Fruit fly (Drosophila melanogaster) whole organism, embryonic: ENCODE results near the gene Nthl1.

Experiments used
- Atf3 ChIP-seq: fragments of 200-800 bp; sonication (Bioruptor generic); optimal IDR thresholded peaks from 3 replicates; lab custom pipeline; 2016; ENCODE audit warnings: missing biosample characterization, missing genetic modification characterization
- CG10462 ChIP-seq: fragments of 200-800 bp; sonication (Bioruptor generic); optimal IDR thresholded peaks from 2 replicates; lab custom pipeline; 2016; ENCODE audit warnings: missing biosample characterization, missing genetic modification characterization
- CG11247 ChIP-seq: fragments of 200-800 bp; sonication (Bioruptor generic); IDR thresholded peaks from 2 replicates; pipeline ENCODE4 v1.3.6; 2022; ENCODE audit warnings: missing biosample characterization, missing genetic modification characterization
- CG11398 ChIP-seq: fragments of 200-800 bp; sonication (Bioruptor generic); optimal IDR thresholded peaks from 2 replicates; lab custom pipeline; 2016; ENCODE audit warnings: missing biosample characterization, missing genetic modification characterization
- CG11504 ChIP-seq: fragments of 200-800 bp; sonication (Bioruptor generic); optimal IDR thresholded peaks from 3 replicates; lab custom pipeline; 2019; ENCODE audit warnings: missing biosample characterization, mild to moderate bottlenecking, missing genetic modification characterization, moderate library complexity
- CG11560 ChIP-seq: fragments of 200-800 bp; sonication (Bioruptor generic); IDR thresholded peaks from 3 replicates; pipeline ENCODE4 v1.3.6; 2022; ENCODE audit warnings: missing biosample characterization, missing genetic modification characterization
- CG11696 ChIP-seq: fragments of 200-800 bp; sonication (Bioruptor generic); IDR thresholded peaks from 2 replicates; pipeline ENCODE4 v1.3.6; 2022; ENCODE audit warnings: missing biosample characterization, missing genetic modification characterization
- CG13424 ChIP-seq: fragments of 200-800 bp; sonication (Bioruptor generic); optimal IDR thresholded peaks from 2 replicates; lab custom pipeline; 2019; ENCODE audit warnings: missing biosample characterization, mild to moderate bottlenecking, missing genetic modification characterization, moderate library complexity
- CG14860 ChIP-seq: fragments of 200-800 bp; sonication (Bioruptor generic); IDR thresholded peaks from 3 replicates; pipeline ENCODE4 v1.3.6; 2022; ENCODE audit warnings: missing biosample characterization, missing genetic modification characterization; ENCODE audit not compliant: partially characterized antibody
- CG16813 ChIP-seq: fragments of 200-800 bp; sonication (Bioruptor generic); IDR thresholded peaks from 3 replicates; pipeline ENCODE4 v1.3.6; 2022; ENCODE audit warnings: missing biosample characterization, missing genetic modification characterization; ENCODE audit not compliant: partially characterized antibody
- CG3163 ChIP-seq: fragments of 200-800 bp; sonication (Bioruptor generic); optimal IDR thresholded peaks from 3 replicates; lab custom pipeline; 2016; ENCODE audit warnings: missing biosample characterization, missing genetic modification characterization
- CG34422 ChIP-seq: fragments of 200-800 bp; sonication (Bioruptor generic); IDR thresholded peaks from 3 replicates; pipeline ENCODE4 v1.3.6; 2022; ENCODE audit warnings: missing biosample characterization, missing genetic modification characterization
- CG3726 ChIP-seq: fragments of 200-800 bp; sonication (Bioruptor generic); IDR thresholded peaks from 3 replicates; pipeline ENCODE4, ENCODE4 v1.3.6; 2022; ENCODE audit warnings: missing biosample characterization, missing genetic modification characterization
- CG4730 ChIP-seq: fragments of 200-800 bp; sonication (Bioruptor generic); IDR thresholded peaks from 2 replicates; pipeline ENCODE4 v1.3.6; 2022; ENCODE audit warnings: missing biosample characterization, missing genetic modification characterization
- CG7357 ChIP-seq: fragments of 200-800 bp; sonication (Bioruptor generic); IDR thresholded peaks from 3 replicates; pipeline ENCODE4 v1.3.6; 2022; ENCODE audit warnings: missing biosample characterization, missing genetic modification characterization
- CG8290 ChIP-seq, 3 experiments: fragments of 200-800 bp; sonication (Bioruptor generic); optimal IDR thresholded peaks; 2 replicates each; lab custom pipeline; 2016 to 2019; ENCODE audit warnings: missing biosample characterization in 3 of 3, missing genetic modification characterization in 3 of 3, mild to moderate bottlenecking in 2 of 3, moderate library complexity in 1 of 3
- CG9437 ChIP-seq: fragments of 200-800 bp; sonication (Bioruptor generic); optimal IDR thresholded peaks from 2 replicates; lab custom pipeline; 2018; ENCODE audit warnings: missing biosample characterization, mild to moderate bottlenecking, missing genetic modification characterization
- CHES-1-like ChIP-seq: fragments of 200-800 bp; sonication (Bioruptor generic); optimal IDR thresholded peaks from 2 replicates; lab custom pipeline; 2016; ENCODE audit warnings: missing biosample characterization, missing genetic modification characterization
- D19B ChIP-seq: fragments of 200-800 bp; sonication (Bioruptor generic); optimal IDR thresholded peaks from 2 replicates; lab custom pipeline; 2017; ENCODE audit warnings: missing biosample characterization, mild to moderate bottlenecking, missing genetic modification characterization
- Dll ChIP-seq: fragments of 200-800 bp; sonication (Bioruptor generic); IDR thresholded peaks from 4 replicates; pipeline ENCODE4 v1.3.6; 2022; ENCODE audit warnings: missing biosample characterization, missing genetic modification characterization; ENCODE audit not compliant: partially characterized antibody
- Gsc ChIP-seq: fragments of 200-800 bp; sonication (Bioruptor generic); IDR thresholded peaks from 2 replicates; pipeline ENCODE4 v1.3.6; 2022; ENCODE audit warnings: missing biosample characterization, missing genetic modification characterization
- HLHmδ ChIP-seq: fragments of 200-800 bp; sonication (Bioruptor generic); optimal IDR thresholded peaks from 2 replicates; lab custom pipeline; 2018; ENCODE audit warnings: missing biosample characterization, mild to moderate bottlenecking, missing genetic modification characterization, moderate library complexity
- Hand ChIP-seq: fragments of 200-800 bp; sonication (Bioruptor generic); optimal IDR thresholded peaks from 2 replicates; lab custom pipeline; 2017; ENCODE audit warnings: mild to moderate bottlenecking, missing biosample characterization, missing genetic modification reagents, missing genetic modification characterization
- Hmr ChIP-seq: fragments of 200-800 bp; sonication (Bioruptor generic); optimal IDR thresholded peaks from 3 replicates; lab custom pipeline; 2017; ENCODE audit warnings: mild to moderate bottlenecking, missing biosample characterization, missing genetic modification reagents, missing genetic modification characterization
- Hmx ChIP-seq: fragments of 200-800 bp; sonication (Bioruptor generic); optimal IDR thresholded peaks from 2 replicates; lab custom pipeline; 2016; ENCODE audit warnings: missing biosample characterization, missing genetic modification characterization
- Hr3 ChIP-seq: fragments of 200-800 bp; sonication (Bioruptor generic); optimal IDR thresholded peaks from 3 replicates; lab custom pipeline; 2016; ENCODE audit warnings: missing biosample characterization, missing genetic modification characterization
- Hsf ChIP-seq: fragments of 200-800 bp; sonication (Bioruptor generic); optimal IDR thresholded peaks from 3 replicates; lab custom pipeline; 2016; ENCODE audit warnings: missing biosample characterization, missing genetic modification characterization
- Max ChIP-seq: fragments of 200-800 bp; sonication (Bioruptor generic); optimal IDR thresholded peaks from 2 replicates; lab custom pipeline; 2016; ENCODE audit warnings: missing biosample characterization, mild to moderate bottlenecking, missing genetic modification characterization
- Pdp1 ChIP-seq, 2 experiments: fragments of 200-800 bp; sonication (Bioruptor generic); optimal IDR thresholded peaks; 3 replicates each; lab custom pipeline; 2016; ENCODE audit warnings: missing biosample characterization in 2 of 2, missing genetic modification characterization in 2 of 2, mild to moderate bottlenecking in 1 of 2, moderate library complexity in 1 of 2
- Poxn ChIP-seq: fragments of 200-800 bp; sonication (Bioruptor generic); IDR thresholded peaks from 2 replicates; pipeline ENCODE4 v1.3.6; 2022; ENCODE audit warnings: missing biosample characterization, missing genetic modification characterization
- Sin3A ChIP-seq: fragments of >200 bp; optimal IDR thresholded peaks from 2 replicates; lab custom pipeline; 2018
- Sry-δ ChIP-seq: fragments of 200-800 bp; sonication (Bioruptor generic); optimal IDR thresholded peaks from 2 replicates; lab custom pipeline; 2016; ENCODE audit warnings: missing biosample characterization, missing genetic modification characterization
- amos ChIP-seq: fragments of 200-800 bp; sonication (Bioruptor generic); IDR thresholded peaks from 2 replicates; pipeline ENCODE4 v1.3.6; 2022; ENCODE audit warnings: missing biosample characterization, missing genetic modification characterization; ENCODE audit not compliant: partially characterized antibody
- bowl ChIP-seq: fragments of 200-800 bp; sonication (Bioruptor generic); IDR thresholded peaks from 2 replicates; pipeline ENCODE4 v1.3.6; 2022; ENCODE audit warnings: missing biosample characterization, missing genetic modification characterization
- bsh ChIP-seq, 2 experiments: fragments of 200-800 bp; sonication (Bioruptor generic); optimal IDR thresholded peaks; 2 replicates each; lab custom pipeline; 2017 to 2018; ENCODE audit warnings: mild to moderate bottlenecking in 2 of 2, missing biosample characterization in 2 of 2, missing genetic modification characterization in 2 of 2, moderate library complexity in 1 of 2
- ci ChIP-seq: fragments of 200-800 bp; sonication (Bioruptor generic); IDR thresholded peaks from 3 replicates; pipeline ENCODE4 v1.3.6; 2022; ENCODE audit warnings: missing biosample characterization, missing genetic modification characterization
- crp ChIP-seq, 2 experiments: fragments of 200-800 bp; sonication (Bioruptor generic); optimal IDR thresholded peaks; 2 replicates in 1 of 2; 3 replicates in 1 of 2; lab custom pipeline; 2017; ENCODE audit warnings: missing biosample characterization in 2 of 2, missing genetic modification characterization in 2 of 2, mild to moderate bottlenecking in 1 of 2, moderate library complexity in 1 of 2
- fd64A ChIP-seq: fragments of 200-800 bp; sonication (Bioruptor generic); optimal IDR thresholded peaks from 3 replicates; lab custom pipeline; 2018; ENCODE audit warnings: missing biosample characterization, mild to moderate bottlenecking, missing genetic modification characterization
- luna ChIP-seq: fragments of 200-800 bp; sonication (Bioruptor generic); optimal IDR thresholded peaks from 2 replicates; lab custom pipeline; 2016; ENCODE audit warnings: missing biosample characterization, missing genetic modification characterization
- p53 ChIP-seq: fragments of 200-800 bp; sonication (Bioruptor generic); optimal IDR thresholded peaks from 2 replicates; lab custom pipeline; 2016; ENCODE audit warnings: missing biosample characterization, missing genetic modification characterization
- sc ChIP-seq, 3 experiments: fragments of >200 bp in 2 of 3; fragments of 200-800 bp in 1 of 3; sonication (Bioruptor generic) in 1 of 3; optimal IDR thresholded peaks; 2 replicates in 2 of 3; 3 replicates in 1 of 3; lab custom pipeline; 2017; ENCODE audit warnings: mild to moderate bottlenecking in 1 of 3, missing biosample characterization in 1 of 3, missing genetic modification characterization in 1 of 3, missing genetic modification reagents in 1 of 3
- sqz ChIP-seq: fragments of 200-800 bp; sonication (Bioruptor generic); optimal IDR thresholded peaks from 3 replicates; lab custom pipeline; 2018; ENCODE audit warnings: missing biosample characterization, mild to moderate bottlenecking, missing genetic modification characterization
- sr ChIP-seq: fragments of 200-800 bp; sonication (Bioruptor generic); IDR thresholded peaks from 3 replicates; pipeline ENCODE4 v1.3.6; 2022; ENCODE audit warnings: missing biosample characterization, missing genetic modification characterization
- vfl ChIP-seq: fragments of 200-800 bp; sonication (Bioruptor generic); optimal IDR thresholded peaks from 2 replicates; lab custom pipeline; 2016; ENCODE audit warnings: missing biosample characterization, missing genetic modification characterization
- zen2 ChIP-seq: fragments of 200-800 bp; sonication (Bioruptor generic); IDR thresholded peaks from 3 replicates; pipeline ENCODE4 v1.3.6; 2022; ENCODE audit warnings: missing biosample characterization, missing genetic modification characterization; ENCODE audit not compliant: partially characterized antibody
- zfh1 ChIP-seq: fragments of 200-800 bp; sonication (Bioruptor generic); IDR thresholded peaks from 3 replicates; pipeline ENCODE4 v1.3.6; 2022; ENCODE audit warnings: missing biosample characterization, missing genetic modification characterization

Nthl1 gene

dm6 chr2L:20922196-20923087 is 5.2 kb downstream of the Nthl1 start, which contains the start of gene Mtp (continued):
- TF ChIP-seq CG3163 (GFP tag; lab: Kevin White, UChicago): peak; percentile 52
- TF ChIP-seq luna: no peak
- TF ChIP-seq CG11398 (GFP tag; lab: Kevin White, UChicago): peak; percentile 67
- peak; percentile 79 for TF ChIP-seq CG11504 (tag; lab: Kevin White, UChicago)
- TF ChIP-seq CG9437 (GFP tag; lab: Kevin White, UChicago): peak; percentile 58
- TF ChIP-seq CG34422 (GFP tag; lab: Robert Waterston, UW): peak; percentile 30; the same call in 1 of the 3 replicates
- peak; percentile 46 for TF ChIP-seq vfl (GFP tag; lab: Kevin White, UChicago)
- peak; percentile 7 for TF ChIP-seq sqz (GFP tag; lab: Kevin White, UChicago)
- TF ChIP-seq CHES-1-like: peak; percentile 86
- peak; percentile 50 for TF ChIP-seq HLHmδ
- TF ChIP-seq Max: peak; percentile 75
- 0 out of 3 replicates have a peak, but pooled peaks have one; percentile 30 for TF ChIP-seq CG16813 (GFP tag; lab: Robert Waterston, UW)
- peak; percentile 61 for TF ChIP-seq Hmx (GFP tag; lab: Kevin White, UChicago)
- no peak for TF ChIP-seq CG4730
- TF ChIP-seq Pdp1 (GFP tag; optimal IDR thresholded peaks at IDR 0.05; lab: Kevin White, UChicago): peak; percentile 60 to 84
- peak; percentile 70 for TF ChIP-seq Hmr (GFP tag; lab: Kevin White, UChicago)
- TF ChIP-seq sc (optimal IDR thresholded peaks at IDR 0.05; lab: Kevin White, UChicago): no peak
- TF ChIP-seq sc (GFP tag; optimal IDR thresholded peaks at IDR 0.05; lab: Kevin White, UChicago): peak; percentile 67
- TF ChIP-seq fd64A (GFP tag; lab: Kevin White, UChicago): peak; percentile 47
- peak; percentile 29 for TF ChIP-seq CG8290 (GFP tag; optimal IDR thresholded peaks at IDR 0.05; lab: Kevin White, UChicago)
- TF ChIP-seq CG8290 (tag; optimal IDR thresholded peaks at IDR 0.05; lab: Kevin White, UChicago): peak; percentile 35 to 78
- peak; percentile 47; the same call in 1 of the 3 replicates for TF ChIP-seq CG14860 (GFP tag; lab: Robert Waterston, UW)
- TF ChIP-seq ci (GFP tag; lab: Robert Waterston, UW): peak; percentile 76
- TF ChIP-seq sr (GFP tag; lab: Robert Waterston, UW): no peak; the same call in 2 of the 3 replicates
- TF ChIP-seq Hr3 (GFP tag; lab: Kevin White, UChicago): peak; percentile 78
- TF ChIP-seq Gsc: no peak
- peak; percentile 17 for TF ChIP-seq Sry-δ
- 0 out of 3 replicates have a peak, but pooled peaks have one; percentile 59 for TF ChIP-seq CG7357 (GFP tag; lab: Robert Waterston, UW)
- peak; percentile 30 for TF ChIP-seq D19B
- TF ChIP-seq bowl (GFP tag; lab: Robert Waterston, UW): 0 out of 2 replicates have a peak, but pooled peaks have one; percentile 4
- peak; percentile 50 for TF ChIP-seq CG10462 (GFP tag; lab: Kevin White, UChicago)
- TF ChIP-seq Hsf (GFP tag; lab: Kevin White, UChicago): peak; percentile 85
- 0 out of 2 replicates have a peak, but pooled peaks have one; percentile 46 for TF ChIP-seq CG11696
- TF ChIP-seq zen2 (GFP tag; lab: Robert Waterston, UW): no peak
- TF ChIP-seq Dll (GFP tag; lab: Robert Waterston, UW): no peak
- no peak for TF ChIP-seq Poxn (GFP tag; lab: Robert Waterston, UW)
- TF ChIP-seq CG3726 (GFP tag; lab: Robert Waterston, UW): no peak; the same call in 2 of the 3 replicates
- TF ChIP-seq CG11247 (GFP tag; lab: Robert Waterston, UW): peak; percentile 61
- no peak for TF ChIP-seq Sin3A (lab: Kevin White, UChicago)
- peak; percentile 52; the same call in 1 of the 2 replicates for TF ChIP-seq amos (GFP tag; lab: Robert Waterston, UW)
- TF ChIP-seq bsh (GFP tag; optimal IDR thresholded peaks at IDR 0.05; lab: Kevin White, UChicago): peak; percentile 65 to 82
- peak; percentile 64 for TF ChIP-seq Hand (GFP tag; lab: Kevin White, UChicago)
- peak; percentile 41 for TF ChIP-seq p53 (GFP tag; lab: Kevin White, UChicago)
- TF ChIP-seq CG13424 (tag; lab: Kevin White, UChicago): peak; percentile 80
- 0 out of 3 replicates have a peak, but pooled peaks have one; percentile 38 for TF ChIP-seq CG11560
- peak; percentile 24 for TF ChIP-seq Atf3 (GFP tag; lab: Kevin White, UChicago)
- peak; percentile 77 for TF ChIP-seq zfh1 (GFP tag; lab: Robert Waterston, UW)
- TF ChIP-seq crp (GFP tag; optimal IDR thresholded peaks at IDR 0.05; lab: Kevin White, UChicago): peak; percentile 88 to 99
